Worm (Caenorhabditis elegans) whole organism, L4 larva: ENCODE results near the gene snf-7.

Experiments used
- daf-8 ChIP-seq: fragments of 200-800 bp; sonication (Bioruptor generic); IDR thresholded peaks from 2 replicates; pipeline ENCODE4 v1.3.6; 2022; ENCODE audit warnings: missing genetic modification characterization, missing compliant biosample characterization
- lin-13 ChIP-seq: fragments of 150-350 bp; optimal IDR thresholded peaks from 2 replicates; lab custom pipeline; 2014; ENCODE audit warnings: missing biosample characterization, missing genetic modification reagents, missing genetic modification characterization
- mdl-1 ChIP-seq, 2 experiments: fragments of 150-350 bp in 1 of 2; sonication (generic microtip) in 1 of 2; optimal IDR thresholded peaks; 2 replicates each; lab custom pipeline; 2014 to 2017; ENCODE audit warnings: missing biosample characterization in 2 of 2, missing genetic modification characterization in 2 of 2
- nhr-237 ChIP-seq: sonication (generic microtip); optimal IDR thresholded peaks from 2 replicates; lab custom pipeline; 2017; ENCODE audit warnings: missing biosample characterization, missing genetic modification characterization
- nhr-28 ChIP-seq: fragments of 150-350 bp; optimal IDR thresholded peaks from 2 replicates; lab custom pipeline; 2014; ENCODE audit warnings: missing biosample characterization, missing genetic modification characterization
- unc-62 ChIP-seq, 3 experiments: fragments of 150-350 bp in 1 of 3; sonication (generic microtip); optimal IDR thresholded peaks in 2 of 3; peaks in 1 of 3; 1 replicate in 1 of 3; 2 replicates in 2 of 3; lab custom pipeline; 2014 to 2017; ENCODE audit warnings: missing biosample characterization in 3 of 3, missing genetic modification characterization in 3 of 3, missing genetic modification reagents in 3 of 3, missing genotype in 1 of 3

- no peak for TF ChIP-seq daf-8 (GFP tag; lab: Robert Waterston, UW)
- TF ChIP-seq nhr-237 (tag; lab: Kevin White, UChicago), result no peak
- TF ChIP-seq nhr-28 (tag; lab: Kevin White, UChicago), result no peak
- TF ChIP-seq mdl-1 (tag; optimal IDR thresholded peaks at IDR 0.05; lab: Kevin White, UChicago), result no peak
- TF ChIP-seq unc-62 (GFP tag; optimal IDR thresholded peaks at IDR 0.05 in 1 of 2; lab: Kevin White, UChicago), result no peak
- TF ChIP-seq unc-62 (tag; optimal IDR thresholded peaks at IDR 0.05; lab: Kevin White, UChicago), result no peak
- no peak for TF ChIP-seq lin-13 (GFP tag; lab: Kevin White, UChicago)
Observed at ce11 chrIII:12987418-12987817, 17.8 kb upstream of the snf-7 start, which contains the start of gene ZK1010.5.
